Worm (Caenorhabditis elegans) whole organism, midembryonic: ENCODE results near the gene F54A3.2.

Source experiments
- cog-1 ChIP-seq: sonication (generic microtip); optimal IDR thresholded peaks from 2 replicates; lab custom pipeline; 2016; ENCODE audit warnings: missing genetic modification characterization, missing compliant biosample characterization
- flt-1 ChIP-seq: fragments of 200-800 bp; sonication (Bioruptor generic); IDR thresholded peaks from 2 replicates; pipeline ENCODE4 v1.3.6; 2022; ENCODE audit warnings: missing genetic modification characterization, missing compliant biosample characterization
- klf-2 ChIP-seq: fragments of 200-800 bp; sonication (Bioruptor generic); conservative IDR thresholded peaks from 2 replicates; pipeline ENCODE4 v1.3.6; 2022; ENCODE audit warnings: missing genetic modification reagents, missing genetic modification characterization, missing compliant biosample characterization
- ref-1 ChIP-seq: fragments of 200-800 bp; sonication (Bioruptor generic); conservative IDR thresholded peaks from 2 replicates; pipeline ENCODE4 v1.3.6; 2022; ENCODE audit warnings: missing genetic modification reagents, missing genetic modification characterization, missing compliant biosample characterization
- ztf-23 ChIP-seq: fragments of 200-800 bp; sonication (Bioruptor generic); IDR thresholded peaks from 2 replicates; pipeline ENCODE4 v1.3.6; 2022; ENCODE audit warnings: missing genetic modification reagents, missing genetic modification characterization, missing compliant biosample characterization

ce11 chrII:2216940-2217664, 26.3 kb upstream of the F54A3.2 start:
- TF ChIP-seq ztf-23 (no peak), ref-1 (no peak), cog-1 (tag; lab: Kevin White, UChicago) (no peak), flt-1 (no peak), klf-2 (GFP tag; lab: Robert Waterston, UW) (no peak)
